Fruit fly (Drosophila melanogaster): ENCODE measurements around the gene Gr9a.

Gr9a gene

DNA sequence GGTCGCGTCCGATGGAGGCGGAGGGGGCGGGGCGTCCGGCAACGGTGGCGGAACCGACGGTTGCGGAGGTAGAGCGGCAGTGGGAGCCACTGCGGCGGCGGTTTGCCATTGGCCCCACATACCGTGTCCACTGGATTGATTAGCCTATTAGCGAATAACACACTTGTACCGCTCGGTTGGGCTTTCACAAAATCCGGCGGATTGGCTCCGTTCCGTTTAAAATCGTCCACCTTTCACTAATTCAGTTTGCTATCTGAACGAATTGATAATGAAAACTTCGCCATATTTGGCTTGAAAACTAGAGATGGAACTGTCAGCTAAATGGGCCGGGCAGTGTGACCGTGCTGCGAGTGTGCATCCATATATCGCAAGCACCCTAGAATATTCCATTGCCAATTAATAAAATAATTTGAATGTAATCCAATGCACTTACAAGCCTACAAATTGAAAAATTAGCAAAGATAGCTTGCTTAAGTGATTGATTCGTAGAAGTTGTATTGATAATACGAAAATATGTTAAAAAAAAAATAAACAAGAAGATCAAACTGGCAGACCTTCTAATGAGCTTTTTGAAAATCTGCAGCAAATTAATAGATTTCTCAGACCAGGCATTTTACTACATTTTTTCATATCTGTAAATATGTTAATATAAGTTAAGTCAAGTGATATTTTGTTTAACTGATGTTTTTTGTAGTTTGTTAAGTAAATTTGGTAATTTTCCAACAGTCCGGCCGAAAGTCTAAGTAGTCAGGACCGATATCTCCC is 20.9 kb downstream of the Gr9a start, which contains the start of gene ZAP3:
ZAP3 (minus strand) TSS at position 308 of the 765 bp plus-strand sequence.
- TF ChIP-seq noc (tag; optimal IDR thresholded peaks at IDR 0.05): no peak

- TF ChIP-seq noc (tag; optimal IDR thresholded peaks at IDR 0.05): no peak
Observed at dm6 chrX:10082950-10083253, 21.5 kb downstream of the Gr9a start, which contains the start of gene CG2972. Gene CG2972, plus strand, starts transcription at chrX:10083154.

- TF ChIP-seq noc (tag; optimal IDR thresholded peaks at IDR 0.05): no peak
Observed at dm6 chrX:10086095-10086888, 24.9 kb downstream of the Gr9a start, which contains the start of the genes Naxe and RhoU. Gene Naxe, minus strand, starts transcription at chrX:10086171. Gene RhoU, plus strand, starts transcription at chrX:10086527.

dm6 chrX:10088023-10088913 is 26.8 kb downstream of the Gr9a start:
- peak; percentile 31 for TF ChIP-seq noc (tag; optimal IDR thresholded peaks at IDR 0.05)

- TF ChIP-seq noc (tag; optimal IDR thresholded peaks at IDR 0.05): no peak
Observed at dm6 chrX:10089188-10089587, 27.8 kb downstream of the Gr9a start.

dm6 chrX:10092796-10093195 is 31.4 kb downstream of the Gr9a start:
- TF ChIP-seq noc (tag; optimal IDR thresholded peaks at IDR 0.05): no peak

dm6 chrX:10103569-10104083 is 42.2 kb downstream of the Gr9a start:
- no peak for TF ChIP-seq noc (tag; optimal IDR thresholded peaks at IDR 0.05)

dm6 chrX:10104477-10104876 is 43.0 kb downstream of the Gr9a start:
- TF ChIP-seq noc (tag; optimal IDR thresholded peaks at IDR 0.05): no peak

DNA sequence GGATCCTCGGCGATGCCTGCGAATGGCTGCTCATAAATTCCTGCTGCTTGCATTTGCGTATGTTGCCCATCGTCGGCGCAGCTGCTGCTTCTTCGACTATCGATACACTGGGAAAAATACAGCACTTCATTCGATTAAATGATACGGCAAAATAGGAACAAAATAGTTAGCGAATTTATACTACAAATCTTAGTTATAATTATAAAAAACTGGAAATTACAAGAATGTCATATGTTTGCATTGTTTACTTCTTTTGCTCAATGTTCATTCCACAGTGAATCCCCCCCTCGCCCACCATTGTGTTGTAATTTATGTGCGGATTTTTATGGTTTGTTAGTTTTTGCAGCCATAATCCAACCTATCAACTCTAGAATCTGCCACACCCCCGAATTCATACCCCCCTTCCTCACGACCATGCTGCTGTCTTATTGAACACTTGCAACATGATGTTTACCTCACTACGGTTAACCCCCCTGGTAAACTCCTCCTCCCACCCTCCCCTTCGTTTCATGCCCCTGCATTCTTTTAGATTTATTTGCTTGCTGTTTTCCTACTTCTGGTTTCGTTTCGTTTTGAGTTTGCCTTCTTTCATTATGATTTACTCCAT is 44.4 kb downstream of the Gr9a start:
- no peak for TF ChIP-seq noc (tag; optimal IDR thresholded peaks at IDR 0.05)

- TF ChIP-seq noc (tag; optimal IDR thresholded peaks at IDR 0.05): no peak
Observed at dm6 chrX:10106562-10107147, 45.2 kb downstream of the Gr9a start.

DNA sequence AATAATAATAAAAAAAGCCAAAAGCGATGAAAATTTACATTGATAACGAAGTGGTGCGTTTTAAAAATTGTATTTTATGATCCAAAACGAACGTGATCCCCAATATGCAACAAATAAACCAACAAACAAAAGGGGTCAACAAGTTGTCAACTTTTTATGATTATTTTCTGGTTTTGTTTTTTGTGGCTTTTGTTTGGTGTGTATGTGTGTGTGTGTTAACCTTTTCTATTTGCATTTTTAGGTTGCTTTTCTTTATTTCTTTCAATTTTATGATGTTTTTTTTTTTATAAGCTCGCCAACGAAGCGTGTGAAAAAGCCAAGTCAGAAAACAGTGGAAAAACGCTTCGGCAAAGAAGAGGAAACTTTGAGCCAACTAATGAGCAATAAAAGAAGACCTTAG is 46.9 kb downstream of the Gr9a start:
- no peak for TF ChIP-seq noc (tag; optimal IDR thresholded peaks at IDR 0.05)

dm6 chrX:10110898-10111297 is 49.5 kb downstream of the Gr9a start:
- TF ChIP-seq noc (tag; optimal IDR thresholded peaks at IDR 0.05): no peak
